Worm (Caenorhabditis elegans): ENCODE measurements around the gene F22B5.6.
A peak's percentile ranks its signal among the peaks of the same experiment; 100 is the strongest.

- TF ChIP-seq unc-39 (tag; optimal IDR thresholded peaks at IDR 0.05), result no peak
- TF ChIP-seq nhr-6 (tag; optimal IDR thresholded peaks at IDR 0.05), result no peak
- TF ChIP-seq skn-1 (tag; optimal IDR thresholded peaks at IDR 0.05), result no peak
- TF ChIP-seq C34F6.9 (tag; optimal IDR thresholded peaks at IDR 0.05), result peak; percentile 26
- TF ChIP-seq snpc-4 (tag; optimal IDR thresholded peaks at IDR 0.05), result no peak
- TF ChIP-seq mdl-1 (tag; optimal IDR thresholded peaks at IDR 0.05), result no peak
- no peak for TF ChIP-seq nhr-12 (tag; optimal IDR thresholded peaks at IDR 0.05)
- no peak for TF ChIP-seq nhr-11 (tag; optimal IDR thresholded peaks at IDR 0.05)
- no peak for TF ChIP-seq nhr-77 (tag; optimal IDR thresholded peaks at IDR 0.05)
- TF ChIP-seq unc-62 (GFP tag; optimal IDR thresholded peaks at IDR 0.05), result no peak
- no peak for TF ChIP-seq mab-5 (tag; optimal IDR thresholded peaks at IDR 0.05)
- no peak for TF ChIP-seq zag-1 (tag; optimal IDR thresholded peaks at IDR 0.05)
- TF ChIP-seq R02D3.7 (tag; optimal IDR thresholded peaks at IDR 0.05), result no peak
- no peak for TF ChIP-seq ztf-4 (tag; optimal IDR thresholded peaks at IDR 0.05)
Observed at ce11 chrII:8428947-8429919, 26.8 kb downstream of the F22B5.6 start.

Data from whole organism, L2 larva.